Fruit fly (Drosophila melanogaster): ENCODE data around the gene alpha4GT1.

Gene alpha4GT1

DNA sequence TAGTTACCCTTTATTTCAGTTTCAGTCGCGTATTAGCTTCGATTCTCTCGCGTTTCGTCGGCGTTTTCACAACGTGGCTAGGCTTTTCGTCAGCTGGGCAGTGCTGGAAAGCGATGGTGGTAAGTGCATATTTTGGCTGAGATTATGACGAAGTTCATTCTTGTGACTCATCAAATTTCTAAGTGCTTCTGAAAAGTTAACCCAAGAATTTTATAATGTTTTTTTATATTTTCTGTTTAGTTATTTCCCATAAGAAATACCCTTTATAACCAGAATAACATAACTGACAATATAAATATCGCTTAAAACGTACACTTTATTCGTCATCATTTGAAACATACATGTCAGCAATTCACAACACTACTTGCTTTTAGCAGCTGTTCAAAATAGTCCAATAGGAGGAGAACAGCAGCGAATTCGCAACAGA is 14.2 kb upstream of the alpha4GT1 start, which contains the start of the genes CG17260 and SerRS (continued):
- TF ChIP-seq hbn (GFP tag; IDR thresholded peaks at IDR 0.05; ENCODE audit: partially characterized antibody), result peak; percentile 50
- peak; percentile 84 for TF ChIP-seq danr (GFP tag; IDR thresholded peaks at IDR 0.05)
- peak; percentile 79 for TF ChIP-seq CG2116 (GFP tag; optimal IDR thresholded peaks at IDR 0.05)
- no peak for TF ChIP-seq yki (optimal IDR thresholded peaks at IDR 0.05)
- peak; percentile 93 for TF ChIP-seq CG6272 (GFP tag; IDR thresholded peaks at IDR 0.05)
- TF ChIP-seq CG17186 (GFP tag; optimal IDR thresholded peaks at IDR 0.05), result peak; percentile 74
- peak; percentile 91 for TF ChIP-seq Aef1 (GFP tag; IDR thresholded peaks at IDR 0.05)
- peak; percentile 73 for TF ChIP-seq gsb (GFP tag; IDR thresholded peaks at IDR 0.05)
- peak; percentile 85 for TF ChIP-seq CG9609 (GFP tag; optimal IDR thresholded peaks at IDR 0.05)
- TF ChIP-seq Pdp1 (GFP tag; optimal IDR thresholded peaks at IDR 0.05), result peak; percentile 91 to 95
- TF ChIP-seq CG30403 (GFP tag; optimal IDR thresholded peaks at IDR 0.05), result peak; percentile 98
- TF ChIP-seq wor (GFP tag; IDR thresholded peaks at IDR 0.05), result peak; percentile 88
- TF ChIP-seq CG16863 (GFP tag; optimal IDR thresholded peaks at IDR 0.05), result peak; percentile 88
- TF ChIP-seq CG31441 (GFP tag; IDR thresholded peaks at IDR 0.05), result no peak
- TF ChIP-seq H2.0 (GFP tag; IDR thresholded peaks at IDR 0.05), result peak; percentile 86
- no peak for TF ChIP-seq nerfin-2 (GFP tag; IDR thresholded peaks at IDR 0.05; ENCODE audit: partially characterized antibody)
- peak in 1 of 2 experiments; percentile 78 for TF ChIP-seq insv (GFP tag; optimal IDR thresholded peaks at IDR 0.05)
- TF ChIP-seq Hand (GFP tag; optimal IDR thresholded peaks at IDR 0.05), result peak; percentile 26
- peak; percentile 96 for TF ChIP-seq CG17361 (GFP tag; IDR thresholded peaks at IDR 0.05)
- TF ChIP-seq zen2 (GFP tag; IDR thresholded peaks at IDR 0.05; ENCODE audit: partially characterized antibody), result no peak; the same call in 2 of the 3 replicates
- peak; percentile 85 for TF ChIP-seq CG13123 (GFP tag; optimal IDR thresholded peaks at IDR 0.05)
- TF ChIP-seq Jarid2 (GFP tag; optimal IDR thresholded peaks at IDR 0.05), result peak; percentile 61
- TF ChIP-seq Dll (GFP tag; IDR thresholded peaks at IDR 0.05; ENCODE audit: partially characterized antibody), result peak; percentile 69
- TF ChIP-seq CG2889 (GFP tag; IDR thresholded peaks at IDR 0.05), result peak; percentile 86
- peak; percentile 45; the same call in 1 of the 2 replicates for TF ChIP-seq sens-2 (GFP tag; IDR thresholded peaks at IDR 0.05)
- TF ChIP-seq chn (GFP tag; optimal IDR thresholded peaks at IDR 0.05), result peak; percentile 95
- TF ChIP-seq CG11456 (GFP tag; IDR thresholded peaks at IDR 0.05), result peak; percentile 89
- peak; percentile 94 for TF ChIP-seq CG7786 (GFP tag; optimal IDR thresholded peaks at IDR 0.05)
- TF ChIP-seq psq (GFP tag; optimal IDR thresholded peaks at IDR 0.05), result peak; percentile 90
- peak; percentile 95 for TF ChIP-seq Dbx (GFP tag; IDR thresholded peaks at IDR 0.05)
- TF ChIP-seq Hr51 (GFP tag; optimal IDR thresholded peaks at IDR 0.05), result peak in 1 of 2 experiments; percentile 88
- peak; percentile 93 for TF ChIP-seq sd (tag; optimal IDR thresholded peaks at IDR 0.05)
- peak; percentile 94 for TF ChIP-seq CG12155 (GFP tag; optimal IDR thresholded peaks at IDR 0.05)
- peak; percentile 91 for TF ChIP-seq Atf6 (GFP tag; IDR thresholded peaks at IDR 0.05)
- TF ChIP-seq Ets97D (GFP tag; optimal IDR thresholded peaks at IDR 0.05), result peak; percentile 80
- peak; percentile 76 for TF ChIP-seq BtbVII (GFP tag; optimal IDR thresholded peaks at IDR 0.05)
- TF ChIP-seq Atf3 (GFP tag; optimal IDR thresholded peaks at IDR 0.05), result peak; percentile 89
- no peak for TF ChIP-seq usp (GFP tag; optimal IDR thresholded peaks at IDR 0.05)
- peak; percentile 100 for TF ChIP-seq Meics (GFP tag; optimal IDR thresholded peaks at IDR 0.05)
- TF ChIP-seq Lim3 (GFP tag; IDR thresholded peaks at IDR 0.05), result peak; percentile 57; the same call in 1 of the 2 replicates
- peak; percentile 97 for TF ChIP-seq pum (GFP tag; optimal IDR thresholded peaks at IDR 0.05)
- peak; percentile 87 for TF ChIP-seq CG15601 (tag; optimal IDR thresholded peaks at IDR 0.05)
- peak; percentile 52 for TF ChIP-seq CG6854 (GFP tag; optimal IDR thresholded peaks at IDR 0.05)
- peak; percentile 79 for TF ChIP-seq luna (GFP tag; optimal IDR thresholded peaks at IDR 0.05)
- TF ChIP-seq exex (tag; optimal IDR thresholded peaks at IDR 0.05), result peak; percentile 72
- peak; percentile 81 for TF ChIP-seq CG1603 (tag; optimal IDR thresholded peaks at IDR 0.05)
- peak; percentile 90 for TF ChIP-seq CG13296 (GFP tag; optimal IDR thresholded peaks at IDR 0.05)
- TF ChIP-seq shn (GFP tag; optimal IDR thresholded peaks at IDR 0.05), result peak; percentile 93
- peak; percentile 92 for TF ChIP-seq az2 (GFP tag; optimal IDR thresholded peaks at IDR 0.05)
- peak; percentile 95 for TF ChIP-seq jumu (GFP tag; optimal IDR thresholded peaks at IDR 0.05)
- TF ChIP-seq HHEX (GFP tag; optimal IDR thresholded peaks at IDR 0.05), result peak; percentile 87

Data from whole organism, embryonic.